Worm (Caenorhabditis elegans): ENCODE data around the gene C01B10.11.

- TF ChIP-seq nhr-28 (tag; optimal IDR thresholded peaks at IDR 0.05) (no peak), elt-2 (tag; optimal IDR thresholded peaks at IDR 0.05) (no peak), nhr-25 (tag; optimal IDR thresholded peaks at IDR 0.05) (peak; percentile 44), snpc-4 (tag; optimal IDR thresholded peaks at IDR 0.05) (no peak), skn-1 (tag; optimal IDR thresholded peaks at IDR 0.05) (no peak)
Observed at ce11 chrIV:6655747-6656146, 2.0 kb upstream of the C01B10.11 start.
